Worm (Caenorhabditis elegans) whole organism, L2 larva: ENCODE results near the gene tiar-1.
"Not testable (repeated sequence)": the region's sequence is repeated elsewhere in the genome, so short reads cannot be mapped to it uniquely, and the experiment has no call there.

Source experiments
- F13H6.1 ChIP-seq: sonication (generic microtip); optimal IDR thresholded peaks from 2 replicates; lab custom pipeline; 2016; ENCODE audit warnings: missing genetic modification characterization, missing compliant biosample characterization
- blmp-1 ChIP-seq: sonication (generic microtip); optimal IDR thresholded peaks from 2 replicates; lab custom pipeline; 2017; ENCODE audit warnings: missing genetic modification characterization, mild to moderate bottlenecking, missing compliant biosample characterization, antibody characterized with exemption, moderate library complexity; ENCODE audit not compliant: insufficient read depth
- dmd-4 ChIP-seq: sonication (generic microtip); optimal IDR thresholded peaks from 2 replicates; lab custom pipeline; 2017; ENCODE audit warnings: missing biosample characterization, missing genetic modification characterization
- elt-1 ChIP-seq: fragments of 150-350 bp; optimal IDR thresholded peaks from 2 replicates; lab custom pipeline; 2014; ENCODE audit warnings: missing biosample characterization, missing genetic modification characterization
- elt-3 ChIP-seq: sonication (generic microtip); optimal IDR thresholded peaks from 2 replicates; lab custom pipeline; 2017; ENCODE audit warnings: missing biosample characterization, missing genetic modification characterization
- lsy-2 ChIP-seq, 2 experiments: fragments of 150-350 bp in 1 of 2; sonication (generic microtip) in 1 of 2; optimal IDR thresholded peaks; 2 replicates each; lab custom pipeline; 2014 to 2017; ENCODE audit warnings: missing biosample characterization in 2 of 2, missing genetic modification characterization in 2 of 2
- nhr-10 ChIP-seq: sonication (generic microtip); optimal IDR thresholded peaks from 2 replicates; lab custom pipeline; 2017; ENCODE audit warnings: missing biosample characterization, missing genetic modification characterization
- nhr-6 ChIP-seq: fragments of 150-350 bp; optimal IDR thresholded peaks from 2 replicates; lab custom pipeline; 2014; ENCODE audit warnings: missing biosample characterization, missing genetic modification characterization
- nhr-77 ChIP-seq: fragments of 150-350 bp; optimal IDR thresholded peaks from 2 replicates; lab custom pipeline; 2014; ENCODE audit warnings: missing biosample characterization, missing genetic modification characterization
- sma-3 ChIP-seq: sonication (generic microtip); optimal IDR thresholded peaks from 2 replicates; lab custom pipeline; 2016; ENCODE audit warnings: missing genetic modification reagents, missing genetic modification characterization, missing compliant biosample characterization
- snpc-4 ChIP-seq: fragments of 150-350 bp; optimal IDR thresholded peaks from 2 replicates; lab custom pipeline; 2014; ENCODE audit warnings: missing biosample characterization, missing genetic modification characterization
- ztf-11 ChIP-seq: sonication (generic microtip); optimal IDR thresholded peaks from 2 replicates; lab custom pipeline; 2017; ENCODE audit warnings: missing biosample characterization, missing genetic modification characterization
- ztf-4 ChIP-seq: fragments of 150-350 bp; optimal IDR thresholded peaks from 2 replicates; lab custom pipeline; 2014; ENCODE audit warnings: missing biosample characterization, missing genetic modification characterization

DNA sequence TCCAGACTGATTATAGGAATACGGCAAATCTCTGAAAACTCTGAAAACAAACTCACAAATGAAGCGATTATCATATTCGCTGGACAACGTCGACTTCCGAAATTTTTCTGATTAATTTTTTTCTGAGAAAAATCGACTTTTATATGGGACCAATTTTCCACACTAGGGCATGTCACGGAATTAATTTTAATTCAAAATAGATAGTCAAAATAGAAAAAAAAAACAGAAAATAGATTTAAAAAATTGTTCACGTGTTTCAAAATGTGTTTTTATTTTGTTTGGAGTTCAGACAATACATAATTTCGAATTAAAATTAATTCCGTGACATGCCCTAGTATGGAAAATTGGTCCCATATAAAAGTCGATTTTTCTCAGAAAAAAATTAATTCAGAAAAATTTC lies 43.0 kb upstream of the tiar-1 start, which contains the start of the genes F10C1.3 and F10C1.23:
- TF ChIP-seq blmp-1 (tag; lab: Kevin White, UChicago); elt-3; snpc-4 (tag; lab: Kevin White, UChicago); nhr-6 (tag; lab: Kevin White, UChicago); nhr-10 (tag; lab: Kevin White, UChicago); dmd-4 (tag; lab: Kevin White, UChicago); elt-1 (tag; lab: Kevin White, UChicago); sma-3 (GFP tag; lab: Kevin White, UChicago); lsy-2 (tag; optimal IDR thresholded peaks at IDR 0.05; lab: Kevin White, UChicago); F13H6.1 (tag; lab: Kevin White, UChicago); nhr-77 (tag; lab: Kevin White, UChicago); ztf-4; ztf-11 (tag; lab: Kevin White, UChicago): not testable (repeated sequence)
